Worm (Caenorhabditis elegans): Measurements from ENCODE around the gene mlt-10.
A peak's percentile ranks its signal among the peaks of the same experiment; 100 is the strongest.

The mlt-10 gene

ce11 chrII:509230-509629 lies 37.3 kb upstream of the mlt-10 start, which contains the start of gene srh-105:
Gene srh-105 (minus strand): TSS chrII:509330.
- no peak for TF ChIP-seq nhr-67 (tag; optimal IDR thresholded peaks at IDR 0.05)
- no peak for TF ChIP-seq ztf-4 (tag; optimal IDR thresholded peaks at IDR 0.05)
- TF ChIP-seq ceh-82 (tag; optimal IDR thresholded peaks at IDR 0.05), result no peak
- no peak for TF ChIP-seq sea-2 (GFP tag; optimal IDR thresholded peaks at IDR 0.05)
- no peak for TF ChIP-seq nhr-12 (tag; optimal IDR thresholded peaks at IDR 0.05)
- TF ChIP-seq skn-1 (tag; optimal IDR thresholded peaks at IDR 0.05), result no peak
- no peak for TF ChIP-seq ceh-16 (tag; optimal IDR thresholded peaks at IDR 0.05)
- TF ChIP-seq lin-39 (tag; optimal IDR thresholded peaks at IDR 0.05), result no peak
- TF ChIP-seq nhr-237 (tag; optimal IDR thresholded peaks at IDR 0.05), result no peak
- no peak for TF ChIP-seq snpc-4 (tag; optimal IDR thresholded peaks at IDR 0.05)
- no peak for TF ChIP-seq ztf-11 (tag; optimal IDR thresholded peaks at IDR 0.05)
- no peak for TF ChIP-seq pqm-1 (tag; optimal IDR thresholded peaks at IDR 0.05)
- TF ChIP-seq elt-3 (tag; optimal IDR thresholded peaks at IDR 0.05), result no peak
- TF ChIP-seq aly-2 (tag; optimal IDR thresholded peaks at IDR 0.05), result no peak

ce11 chrII:511968-512367 lies 34.5 kb upstream of the mlt-10 start:
- TF ChIP-seq nhr-23 (tag; optimal IDR thresholded peaks at IDR 0.05) (no peak), elt-1 (tag; optimal IDR thresholded peaks at IDR 0.05) (peak; percentile 70)

ce11 chrII:512630-513029 lies 33.9 kb upstream of the mlt-10 start:
- no peak for TF ChIP-seq hmg-11 (tag; optimal IDR thresholded peaks at IDR 0.05)
- TF ChIP-seq elt-1 (tag; optimal IDR thresholded peaks at IDR 0.05), result peak; percentile 53
- TF ChIP-seq lin-39 (tag; optimal IDR thresholded peaks at IDR 0.05), result peak; percentile 4

- TF ChIP-seq nfya-1 (tag; optimal IDR thresholded peaks at IDR 0.05; ENCODE audit: insufficient read depth), result peak; percentile 94
- TF ChIP-seq zag-1 (tag; optimal IDR thresholded peaks at IDR 0.05), result no peak
These were observed 30.7 kb upstream of the mlt-10 start, which contains the start of gene mab-9 for ce11 chrII:515765-516164. Gene mab-9 (plus strand): TSS chrII:516024.

ce11 chrII:521720-522119 lies 24.8 kb upstream of the mlt-10 start:
- no peak for TF ChIP-seq nhr-12 (tag; optimal IDR thresholded peaks at IDR 0.05)
- peak; percentile 82 for TF ChIP-seq pqm-1 (tag; optimal IDR thresholded peaks at IDR 0.05)
- peak; percentile 7 for TF ChIP-seq pha-4 (tag; optimal IDR thresholded peaks at IDR 0.05)
- TF ChIP-seq elt-2 (tag; optimal IDR thresholded peaks at IDR 0.05), result peak; percentile 83
- TF ChIP-seq nhr-43 (tag; optimal IDR thresholded peaks at IDR 0.05; ENCODE audit: poor library complexity, severe bottlenecking), result no peak
- no peak for TF ChIP-seq fos-1 (tag; optimal IDR thresholded peaks at IDR 0.05)

ce11 chrII:522302-522701 lies 24.2 kb upstream of the mlt-10 start, which contains the start of gene slc-36.2:
Gene slc-36.2 (plus strand): TSS chrII:522602.
- TF ChIP-seq ceh-16 (tag; optimal IDR thresholded peaks at IDR 0.05), result no peak
- no peak for TF ChIP-seq eor-1 (tag; optimal IDR thresholded peaks at IDR 0.05)
- no peak for TF ChIP-seq sea-2 (GFP tag; optimal IDR thresholded peaks at IDR 0.05)
- no peak for TF ChIP-seq ceh-28 (tag; optimal IDR thresholded peaks at IDR 0.05)
- no peak for TF ChIP-seq nhr-67 (tag; optimal IDR thresholded peaks at IDR 0.05)
- TF ChIP-seq unc-62 (GFP tag; optimal IDR thresholded peaks at IDR 0.05), result no peak
- TF ChIP-seq jun-1 (tag; optimal IDR thresholded peaks at IDR 0.05), result no peak
- no peak for TF ChIP-seq ama-1 (optimal IDR thresholded peaks at IDR 0.05)
- TF ChIP-seq pqm-1 (tag; optimal IDR thresholded peaks at IDR 0.05), result no peak
- TF ChIP-seq fkh-10 (GFP tag; optimal IDR thresholded peaks at IDR 0.05), result no peak
- no peak for TF ChIP-seq elt-1 (tag; optimal IDR thresholded peaks at IDR 0.05)
- TF ChIP-seq nhr-76 (tag; optimal IDR thresholded peaks at IDR 0.05), result no peak
- TF ChIP-seq aly-2 (tag; optimal IDR thresholded peaks at IDR 0.05), result no peak
- no peak for TF ChIP-seq skn-1 (tag; optimal IDR thresholded peaks at IDR 0.05)

ce11 chrII:526375-526774 lies 20.1 kb upstream of the mlt-10 start, which contains the start of gene lgc-34:
Gene lgc-34 (plus strand): TSS chrII:526574.
- TF ChIP-seq elt-3 (tag; optimal IDR thresholded peaks at IDR 0.05) (no peak), ceh-82 (tag; optimal IDR thresholded peaks at IDR 0.05) (no peak), tbx-2 (tag; optimal IDR thresholded peaks at IDR 0.05) (no peak), ztf-4 (tag; optimal IDR thresholded peaks at IDR 0.05) (no peak), fos-1 (tag; optimal IDR thresholded peaks at IDR 0.05) (no peak), nhr-43 (tag; optimal IDR thresholded peaks at IDR 0.05; ENCODE audit: poor library complexity, severe bottlenecking) (no peak), pha-4 (tag; optimal IDR thresholded peaks at IDR 0.05) (no peak), ztf-11 (tag; optimal IDR thresholded peaks at IDR 0.05) (no peak), nhr-25 (tag; optimal IDR thresholded peaks at IDR 0.05) (no peak), ceh-28 (tag; optimal IDR thresholded peaks at IDR 0.05) (no peak), zag-1 (tag; optimal IDR thresholded peaks at IDR 0.05) (no peak), nhr-11 (tag; optimal IDR thresholded peaks at IDR 0.05) (no peak), ceh-16 (tag; optimal IDR thresholded peaks at IDR 0.05) (no peak), nhr-237 (tag; optimal IDR thresholded peaks at IDR 0.05) (no peak), hmg-11 (tag; optimal IDR thresholded peaks at IDR 0.05) (no peak), skn-1 (tag; optimal IDR thresholded peaks at IDR 0.05) (no peak), nhr-67 (tag; optimal IDR thresholded peaks at IDR 0.05) (no peak), nhr-28 (tag; optimal IDR thresholded peaks at IDR 0.05) (no peak)
